Fruit fly (Drosophila melanogaster) whole organism, embryonic: ENCODE results near the gene CG32388.

Source experiments
- Abd-B ChIP-seq: fragments of 200-800 bp; sonication (Bioruptor generic); optimal IDR thresholded peaks from 2 replicates; lab custom pipeline; 2018; ENCODE audit warnings: missing biosample characterization, mild to moderate bottlenecking, missing genetic modification characterization, moderate library complexity
- Atf-2 ChIP-seq: fragments of 200-800 bp; sonication (Bioruptor generic); optimal IDR thresholded peaks from 2 replicates; lab custom pipeline; 2016; ENCODE audit warnings: missing biosample characterization, missing genetic modification characterization
- B-H2 ChIP-seq: fragments of 200-800 bp; sonication (Bioruptor generic); optimal IDR thresholded peaks from 2 replicates; lab custom pipeline; 2018; ENCODE audit warnings: missing biosample characterization, mild to moderate bottlenecking, missing genetic modification characterization
- Bgb ChIP-seq: fragments of 200-800 bp; sonication (Bioruptor generic); IDR thresholded peaks from 2 replicates; pipeline ENCODE4 v1.3.6; 2022; ENCODE audit warnings: missing biosample characterization, missing genetic modification characterization; ENCODE audit not compliant: partially characterized antibody
- CG10274 ChIP-seq: fragments of 200-800 bp; sonication (Bioruptor generic); optimal IDR thresholded peaks from 3 replicates; lab custom pipeline; 2017; ENCODE audit warnings: missing biosample characterization, mild to moderate bottlenecking, missing genetic modification characterization
- CG10959 ChIP-seq: fragments of 200-800 bp; sonication (Bioruptor generic); IDR thresholded peaks from 2 replicates; pipeline ENCODE4 v1.3.6; 2022; ENCODE audit warnings: missing biosample characterization, missing genetic modification characterization
- CG11504 ChIP-seq: fragments of 200-800 bp; sonication (Bioruptor generic); optimal IDR thresholded peaks from 3 replicates; lab custom pipeline; 2019; ENCODE audit warnings: missing biosample characterization, mild to moderate bottlenecking, missing genetic modification characterization, moderate library complexity
- CG11695 ChIP-seq: fragments of 200-800 bp; sonication (Bioruptor generic); IDR thresholded peaks from 3 replicates; pipeline ENCODE4 v1.3.6; 2022; ENCODE audit warnings: missing biosample characterization, missing genetic modification characterization
- CG12391 ChIP-seq: fragments of 200-800 bp; sonication (Bioruptor generic); optimal IDR thresholded peaks from 3 replicates; lab custom pipeline; 2018; ENCODE audit warnings: missing biosample characterization, mild to moderate bottlenecking, missing genetic modification characterization, moderate library complexity
- CG14667 ChIP-seq: fragments of 200-800 bp; sonication (Bioruptor generic); IDR thresholded peaks from 2 replicates; pipeline ENCODE4 v1.3.6; 2022; ENCODE audit warnings: missing biosample characterization, missing genetic modification characterization
- CG1602 ChIP-seq: fragments of 200-800 bp; sonication (Bioruptor generic); optimal IDR thresholded peaks from 3 replicates; lab custom pipeline; 2016; ENCODE audit warnings: missing biosample characterization, missing genetic modification characterization
- CG18262 ChIP-seq: fragments of 200-800 bp; optimal IDR thresholded peaks from 3 replicates; lab custom pipeline; 2019; ENCODE audit warnings: missing biosample characterization, mild to moderate bottlenecking, missing genetic modification characterization, moderate library complexity
- CG18619 ChIP-seq: fragments of 200-800 bp; sonication (Bioruptor generic); optimal IDR thresholded peaks from 3 replicates; lab custom pipeline; 2017; ENCODE audit warnings: missing biosample characterization, mild to moderate bottlenecking, missing genetic modification characterization
- CG18764 ChIP-seq: fragments of 200-800 bp; sonication (Bioruptor generic); optimal IDR thresholded peaks from 3 replicates; lab custom pipeline; 2016; ENCODE audit warnings: missing biosample characterization, missing genetic modification characterization
- CG2129 ChIP-seq: fragments of 200-800 bp; sonication (Bioruptor generic); IDR thresholded peaks from 2 replicates; pipeline ENCODE4 v1.3.6; 2022; ENCODE audit warnings: missing biosample characterization, missing genetic modification characterization; ENCODE audit not compliant: partially characterized antibody
- CG2678 ChIP-seq: fragments of 200-800 bp; sonication (Bioruptor generic); optimal IDR thresholded peaks from 3 replicates; lab custom pipeline; 2019; ENCODE audit warnings: missing biosample characterization, mild to moderate bottlenecking, missing genetic modification characterization, moderate library complexity
- CG2875 ChIP-seq: fragments of 200-800 bp; sonication (Bioruptor generic); optimal IDR thresholded peaks from 2 replicates; lab custom pipeline; 2017; ENCODE audit warnings: missing biosample characterization, mild to moderate bottlenecking, missing genetic modification characterization, missing genetic modification reagents
- CG30431 ChIP-seq: fragments of 200-800 bp; sonication (Bioruptor generic); optimal IDR thresholded peaks from 2 replicates; lab custom pipeline; 2017; ENCODE audit warnings: missing biosample characterization, missing genetic modification characterization
- CG32772 ChIP-seq: fragments of 200-800 bp; sonication (Bioruptor generic); IDR thresholded peaks from 2 replicates; pipeline ENCODE4 v1.3.6; 2022; ENCODE audit warnings: missing biosample characterization, missing genetic modification characterization
- CG33557 ChIP-seq: fragments of 200-800 bp; sonication (Bioruptor generic); optimal IDR thresholded peaks from 2 replicates; lab custom pipeline; 2019; ENCODE audit warnings: missing biosample characterization, mild to moderate bottlenecking, missing genetic modification characterization, moderate library complexity
- CG4360 ChIP-seq: fragments of 200-800 bp; sonication (Bioruptor generic); IDR thresholded peaks from 2 replicates; pipeline ENCODE4 v1.3.6; 2022; ENCODE audit warnings: missing biosample characterization, missing genetic modification characterization
- CG43689 ChIP-seq: fragments of 200-800 bp; sonication (Bioruptor generic); IDR thresholded peaks from 2 replicates; pipeline ENCODE4 v1.3.6; 2022; ENCODE audit warnings: missing biosample characterization, missing genetic modification characterization
- CG5953 ChIP-seq: fragments of 200-800 bp; sonication (Bioruptor generic); IDR thresholded peaks from 2 replicates; pipeline ENCODE4 v1.3.6; 2022; ENCODE audit warnings: missing biosample characterization, missing genetic modification characterization
- CG7745 ChIP-seq: fragments of 200-800 bp; sonication (Bioruptor generic); optimal IDR thresholded peaks from 2 replicates; lab custom pipeline; 2018; ENCODE audit warnings: missing biosample characterization, mild to moderate bottlenecking, missing genetic modification characterization, moderate library complexity
- CG8924 ChIP-seq: fragments of 200-800 bp; optimal IDR thresholded peaks from 3 replicates; lab custom pipeline; 2019; ENCODE audit warnings: missing biosample characterization, mild to moderate bottlenecking, missing genetic modification characterization, moderate library complexity
- CG9437 ChIP-seq: fragments of 200-800 bp; sonication (Bioruptor generic); optimal IDR thresholded peaks from 2 replicates; lab custom pipeline; 2018; ENCODE audit warnings: missing biosample characterization, mild to moderate bottlenecking, missing genetic modification characterization
- D ChIP-seq, 2 experiments: fragments of 200-800 bp in 1 of 2; fragments of >200 bp in 1 of 2; sonication (Bioruptor generic) in 1 of 2; optimal IDR thresholded peaks; 2 replicates in 1 of 2; 3 replicates in 1 of 2; lab custom pipeline; 2017; ENCODE audit warnings: mild to moderate bottlenecking in 1 of 2, missing biosample characterization in 1 of 2, missing genetic modification characterization in 1 of 2, missing genetic modification reagents in 1 of 2
- E2f2 ChIP-seq: fragments of 200-800 bp; sonication (Bioruptor generic); IDR thresholded peaks from 2 replicates; pipeline ENCODE4 v1.3.6; 2022; ENCODE audit warnings: missing biosample characterization, missing genetic modification characterization
- Elba2 ChIP-seq: fragments of 200-800 bp; sonication (Bioruptor generic); optimal IDR thresholded peaks from 3 replicates; lab custom pipeline; 2016; ENCODE audit warnings: missing biosample characterization, missing genetic modification characterization
- Ets65A ChIP-seq: fragments of 200-800 bp; sonication (Bioruptor generic); peaks from one replicate; lab custom pipeline; 2016; ENCODE audit warnings: missing biosample characterization, missing genetic modification characterization
- Lim3 ChIP-seq: fragments of 200-800 bp; sonication (Bioruptor generic); IDR thresholded peaks from 2 replicates; pipeline ENCODE4 v1.3.6; 2022; ENCODE audit warnings: missing biosample characterization, missing genetic modification characterization
- Med ChIP-seq: fragments of 200-800 bp; sonication (Bioruptor generic); peaks from one replicate; lab custom pipeline; 2016; ENCODE audit warnings: missing biosample characterization, missing genetic modification characterization, mild to moderate bottlenecking, inconsistent platforms, moderate library complexity
- Oaz ChIP-seq: fragments of 200-800 bp; sonication (Bioruptor generic); IDR thresholded peaks from 2 replicates; pipeline ENCODE4 v1.3.6; 2022; ENCODE audit warnings: missing biosample characterization, missing genetic modification characterization
- TFAM ChIP-seq: fragments of 200-800 bp; sonication (Bioruptor generic); optimal IDR thresholded peaks from 2 replicates; lab custom pipeline; 2017; ENCODE audit warnings: missing biosample characterization, missing genetic modification characterization, inconsistent platforms
- Usf ChIP-seq: fragments of 200-800 bp; sonication (Bioruptor generic); optimal IDR thresholded peaks from 2 replicates; lab custom pipeline; 2017; ENCODE audit warnings: missing genotype, missing biosample characterization, missing genetic modification characterization
- amos ChIP-seq: fragments of 200-800 bp; sonication (Bioruptor generic); IDR thresholded peaks from 2 replicates; pipeline ENCODE4 v1.3.6; 2022; ENCODE audit warnings: missing biosample characterization, missing genetic modification characterization; ENCODE audit not compliant: partially characterized antibody
- ase ChIP-seq: fragments of 200-800 bp; sonication (Bioruptor generic); IDR thresholded peaks from 3 replicates; pipeline ENCODE4 v1.3.6; 2022; ENCODE audit warnings: missing biosample characterization, missing genetic modification characterization
- az2 ChIP-seq: fragments of 200-800 bp; sonication (Bioruptor generic); optimal IDR thresholded peaks from 3 replicates; lab custom pipeline; 2016; ENCODE audit warnings: missing biosample characterization, missing genetic modification characterization
- cg ChIP-seq: fragments of 200-800 bp; sonication (Bioruptor generic); optimal IDR thresholded peaks from 3 replicates; lab custom pipeline; 2019; ENCODE audit warnings: missing biosample characterization, mild to moderate bottlenecking, missing genetic modification characterization, moderate library complexity
- chm ChIP-seq: fragments of 200-800 bp; sonication (Bioruptor generic); IDR thresholded peaks from 2 replicates; pipeline ENCODE4 v1.3.6; 2022; ENCODE audit warnings: missing biosample characterization, missing genetic modification characterization
- da ChIP-seq: fragments of 200-800 bp; sonication (Bioruptor generic); optimal IDR thresholded peaks from 2 replicates; lab custom pipeline; 2016; ENCODE audit warnings: missing biosample characterization, missing genetic modification characterization
- dmrt99B ChIP-seq: fragments of 200-800 bp; sonication (Bioruptor generic); optimal IDR thresholded peaks from 2 replicates; lab custom pipeline; 2018; ENCODE audit warnings: missing biosample characterization, mild to moderate bottlenecking, missing genetic modification characterization, moderate library complexity
- exex ChIP-seq: fragments of 200-800 bp; sonication (Bioruptor generic); optimal IDR thresholded peaks from 4 replicates; lab custom pipeline; 2018; ENCODE audit warnings: missing biosample characterization, mild to moderate bottlenecking, missing genetic modification characterization, moderate library complexity
- gem ChIP-seq: fragments of 200-800 bp; sonication (Bioruptor generic); optimal IDR thresholded peaks from 2 replicates; lab custom pipeline; 2019; ENCODE audit warnings: missing biosample characterization, mild to moderate bottlenecking, missing genetic modification characterization, moderate library complexity
- psq ChIP-seq: fragments of 200-800 bp; sonication (Bioruptor generic); optimal IDR thresholded peaks from 2 replicates; lab custom pipeline; 2017; ENCODE audit warnings: missing biosample characterization, missing genetic modification characterization
- ranshi ChIP-seq: fragments of 200-800 bp; sonication (Bioruptor generic); IDR thresholded peaks from 2 replicates; pipeline ENCODE4 v1.3.6; 2022; ENCODE audit warnings: missing biosample characterization, missing genetic modification characterization
- slp2 ChIP-seq: fragments of 200-800 bp; sonication (Bioruptor generic); optimal IDR thresholded peaks from 2 replicates; lab custom pipeline; 2016; ENCODE audit warnings: missing biosample characterization, missing genetic modification characterization
- sob ChIP-seq: fragments of 200-800 bp; sonication (Bioruptor generic); IDR thresholded peaks from 2 replicates; pipeline ENCODE4 v1.3.6; 2022; ENCODE audit warnings: missing biosample characterization, missing genetic modification characterization
- tap ChIP-seq: fragments of 200-800 bp; optimal IDR thresholded peaks from 3 replicates; lab custom pipeline; 2019; ENCODE audit warnings: missing biosample characterization, mild to moderate bottlenecking, missing genetic modification characterization, moderate library complexity
- unpg ChIP-seq: fragments of 200-800 bp; sonication (Bioruptor generic); optimal IDR thresholded peaks from 3 replicates; lab custom pipeline; 2018; ENCODE audit warnings: missing biosample characterization, mild to moderate bottlenecking, missing genetic modification characterization, moderate library complexity
- yki ChIP-seq: fragments of >200 bp; optimal IDR thresholded peaks from 3 replicates; lab custom pipeline; 2018

The CG32388 gene

dm6 chr3L:6981823-6982222, 2.6 kb downstream of the CG32388 start:
- TF ChIP-seq az2 (GFP tag; lab: Kevin White, UChicago) (peak; percentile 51), ranshi (GFP tag; lab: Robert Waterston, UW) (no peak), CG7745 (tag; lab: Kevin White, UChicago) (no peak), CG11695 (GFP tag; lab: Robert Waterston, UW) (0 out of 3 replicates have a peak, but pooled peaks have one; percentile 36), CG2129 (no peak), CG10274 (GFP tag; lab: Kevin White, UChicago) (no peak), TFAM (no peak), sob (GFP tag; lab: Robert Waterston, UW) (no peak), Med (GFP tag; lab: Kevin White, UChicago) (peak; percentile 63), ase (no peak), B-H2 (GFP tag; lab: Kevin White, UChicago) (no peak), CG18262 (tag; lab: Kevin White, UChicago) (peak; percentile 79), Abd-B (GFP tag; lab: Kevin White, UChicago) (no peak), Oaz (GFP tag; lab: Robert Waterston, UW) (no peak), Usf (GFP tag; lab: Kevin White, UChicago) (peak; percentile 33), CG1602 (GFP tag; lab: Kevin White, UChicago) (peak; percentile 55), tap (tag; lab: Kevin White, UChicago) (no peak), E2f2 (GFP tag; lab: Robert Waterston, UW) (no peak; the same call in 1 of the 2 replicates), da (GFP tag; lab: Kevin White, UChicago) (no peak), unpg (GFP tag; lab: Kevin White, UChicago) (peak; percentile 48), CG32772 (GFP tag; lab: Robert Waterston, UW) (no peak), CG4360 (GFP tag; lab: Robert Waterston, UW) (no peak), exex (tag; lab: Kevin White, UChicago) (no peak), CG8924 (tag; lab: Kevin White, UChicago) (peak; percentile 68), D (optimal IDR thresholded peaks at IDR 0.05; lab: Kevin White, UChicago) (no peak), D (GFP tag; optimal IDR thresholded peaks at IDR 0.05; lab: Kevin White, UChicago) (peak; percentile 66), CG18764 (GFP tag; lab: Kevin White, UChicago) (no peak), CG9437 (GFP tag; lab: Kevin White, UChicago) (peak; percentile 34), CG5953 (GFP tag; lab: Robert Waterston, UW) (no peak), Ets65A (peak; percentile 16), psq (GFP tag; lab: Kevin White, UChicago) (no peak), CG14667 (GFP tag; lab: Robert Waterston, UW) (0 out of 2 replicates have a peak, but pooled peaks have one; percentile 16), cg (no peak), Atf-2 (GFP tag; lab: Kevin White, UChicago) (no peak), yki (lab: Kevin White, UChicago) (no peak), amos (GFP tag; lab: Robert Waterston, UW) (no peak), CG43689 (GFP tag; lab: Robert Waterston, UW) (no peak), CG33557 (GFP tag; lab: Kevin White, UChicago) (peak; percentile 70), gem (peak; percentile 74), chm (GFP tag; lab: Robert Waterston, UW) (no peak), CG12391 (tag; lab: Kevin White, UChicago) (peak; percentile 72), CG18619 (peak; percentile 36), CG2875 (GFP tag; lab: Kevin White, UChicago) (peak; percentile 25), Elba2 (GFP tag; lab: Kevin White, UChicago) (peak; percentile 13), dmrt99B (tag; lab: Kevin White, UChicago) (peak; percentile 39), CG30431 (peak; percentile 62), slp2 (GFP tag; lab: Kevin White, UChicago) (no peak), Lim3 (GFP tag; lab: Robert Waterston, UW) (no peak), CG2678 (tag; lab: Kevin White, UChicago) (peak; percentile 45), Bgb (no peak), CG10959 (GFP tag; lab: Robert Waterston, UW) (peak; percentile 68), CG11504 (tag; lab: Kevin White, UChicago) (peak; percentile 49)
